Worm (Caenorhabditis elegans): ENCODE results near the gene cpr-3.

Gene cpr-3

ce11 chrV:15298597-15298996 is at the start of gene cpr-3:
Gene cpr-3 (minus strand): TSS chrV:15298700.
- TF ChIP-seq crh-2 (tag; optimal IDR thresholded peaks at IDR 0.05) (peak; percentile 64), elt-3 (tag; optimal IDR thresholded peaks at IDR 0.05) (no peak), R02D3.7 (tag; optimal IDR thresholded peaks at IDR 0.05) (no peak), lin-13 (GFP tag; optimal IDR thresholded peaks at IDR 0.05) (no peak), sma-3 (GFP tag; optimal IDR thresholded peaks at IDR 0.05) (peak; percentile 8), C34F6.9 (tag; optimal IDR thresholded peaks at IDR 0.05) (no peak), peb-1 (tag; optimal IDR thresholded peaks at IDR 0.05) (no peak), fos-1 (tag; optimal IDR thresholded peaks at IDR 0.05) (peak; percentile 100), unc-55 (GFP tag; optimal IDR thresholded peaks at IDR 0.05) (no peak), gmeb-1 (tag; optimal IDR thresholded peaks at IDR 0.05) (peak; percentile 64), F13H6.1 (tag; optimal IDR thresholded peaks at IDR 0.05) (no peak), snpc-4 (tag; optimal IDR thresholded peaks at IDR 0.05) (no peak), skn-1 (tag; optimal IDR thresholded peaks at IDR 0.05) (peak; percentile 75)

ce11 chrV:15347292-15347691 is 48.8 kb upstream of the cpr-3 start, which contains the start of gene C29F3.3:
Gene C29F3.3 (minus strand): TSS chrV:15347392.
- TF ChIP-seq lin-39 (tag; optimal IDR thresholded peaks at IDR 0.05) (no peak), nhr-77 (tag; optimal IDR thresholded peaks at IDR 0.05) (no peak), unc-55 (GFP tag; optimal IDR thresholded peaks at IDR 0.05) (no peak), alr-1 (tag; optimal IDR thresholded peaks at IDR 0.05) (no peak), ceh-16 (tag; optimal IDR thresholded peaks at IDR 0.05) (no peak), sem-4 (tag; optimal IDR thresholded peaks at IDR 0.05) (no peak), fos-1 (tag; optimal IDR thresholded peaks at IDR 0.05) (no peak), elt-1 (tag; optimal IDR thresholded peaks at IDR 0.05) (no peak), ztf-1 (GFP tag; conservative IDR thresholded peaks at IDR 0.05) (no peak), ceh-82 (tag; optimal IDR thresholded peaks at IDR 0.05) (no peak), dmd-4 (tag; optimal IDR thresholded peaks at IDR 0.05) (no peak), nhr-6 (tag; optimal IDR thresholded peaks at IDR 0.05) (no peak), F13H6.1 (tag; optimal IDR thresholded peaks at IDR 0.05) (no peak), blmp-1 (tag; optimal IDR thresholded peaks at IDR 0.05; ENCODE audit: insufficient read depth) (no peak), ztf-11 (tag; optimal IDR thresholded peaks at IDR 0.05) (no peak), snpc-4 (tag; optimal IDR thresholded peaks at IDR 0.05) (no peak), elt-3 (tag; optimal IDR thresholded peaks at IDR 0.05) (no peak), nhr-23 (tag; optimal IDR thresholded peaks at IDR 0.05) (no peak)

DNA sequence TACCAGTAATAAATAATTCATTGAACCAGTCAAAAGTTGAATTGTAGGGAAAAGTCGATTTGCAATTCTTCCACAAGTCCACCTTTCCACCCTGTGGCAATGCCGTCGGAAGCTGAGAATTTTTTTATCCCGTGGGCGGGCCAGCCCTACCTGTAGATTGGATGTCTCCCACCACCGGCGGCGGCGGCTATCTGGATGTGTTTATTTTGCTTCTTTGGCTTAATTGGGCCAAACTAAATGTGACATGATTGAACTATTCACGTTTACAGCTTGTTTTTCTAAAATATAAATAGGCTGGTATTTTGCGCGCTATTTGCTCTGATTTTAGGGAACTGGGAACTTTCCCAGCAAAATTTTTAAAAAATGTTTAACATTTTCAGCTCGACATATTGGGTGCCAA is 46.0 kb upstream of the cpr-3 start, which contains the start of gene wrt-8:
wrt-8 (minus strand) TSS at position 101 of the 400 bp plus-strand sequence.
- no peak for TF ChIP-seq nhr-10 (tag; optimal IDR thresholded peaks at IDR 0.05)

ce11 chrV:15341404-15341803 is 42.9 kb upstream of the cpr-3 start, which contains the start of gene clec-229:
Gene clec-229 (minus strand): TSS chrV:15341504.
- no peak for TF ChIP-seq nhr-129 (tag; optimal IDR thresholded peaks at IDR 0.05)
- TF ChIP-seq nhr-21 (tag; optimal IDR thresholded peaks at IDR 0.05) = no peak
- TF ChIP-seq lin-13 (GFP tag; optimal IDR thresholded peaks at IDR 0.05) = no peak
- no peak for TF ChIP-seq elt-1 (tag; optimal IDR thresholded peaks at IDR 0.05)
- no peak for TF ChIP-seq nhr-11 (tag; optimal IDR thresholded peaks at IDR 0.05)
- TF ChIP-seq aly-2 (tag; optimal IDR thresholded peaks at IDR 0.05) = no peak
- no peak for TF ChIP-seq ceh-16 (tag; optimal IDR thresholded peaks at IDR 0.05)
- no peak for TF ChIP-seq fos-1 (tag; optimal IDR thresholded peaks at IDR 0.05)
- TF ChIP-seq F13H6.1 (tag; optimal IDR thresholded peaks at IDR 0.05) = no peak
- TF ChIP-seq elt-3 (tag; optimal IDR thresholded peaks at IDR 0.05) = no peak
- TF ChIP-seq unc-39 (tag; optimal IDR thresholded peaks at IDR 0.05) = no peak
- TF ChIP-seq lsy-2 (tag; optimal IDR thresholded peaks at IDR 0.05) = no peak
- no peak for TF ChIP-seq nhr-6 (tag; optimal IDR thresholded peaks at IDR 0.05)
- no peak for TF ChIP-seq ztf-11 (tag; optimal IDR thresholded peaks at IDR 0.05)
- no peak for TF ChIP-seq unc-62 (GFP tag; optimal IDR thresholded peaks at IDR 0.05)
- no peak for TF ChIP-seq Y55F3AM.14 (GFP tag; optimal IDR thresholded peaks at IDR 0.05)
- TF ChIP-seq dmd-4 (tag; optimal IDR thresholded peaks at IDR 0.05) = no peak

- TF ChIP-seq nhr-23 (tag; optimal IDR thresholded peaks at IDR 0.05) (no peak), unc-55 (GFP tag; optimal IDR thresholded peaks at IDR 0.05) (no peak), mdl-1 (tag; optimal IDR thresholded peaks at IDR 0.05) (no peak), lsy-2 (tag; optimal IDR thresholded peaks at IDR 0.05) (no peak), sem-4 (tag; optimal IDR thresholded peaks at IDR 0.05) (no peak), ceh-82 (tag; optimal IDR thresholded peaks at IDR 0.05) (no peak), ama-1 (optimal IDR thresholded peaks at IDR 0.05) (no peak), ztf-1 (GFP tag; conservative IDR thresholded peaks at IDR 0.05) (no peak), aly-2 (tag; optimal IDR thresholded peaks at IDR 0.05) (no peak), gmeb-1 (tag; optimal IDR thresholded peaks at IDR 0.05) (no peak), egl-27 (tag; optimal IDR thresholded peaks at IDR 0.05) (no peak)
These were observed 40.9 kb upstream of the cpr-3 start, which contains the start of gene clec-228 for ce11 chrV:15339363-15339762. Gene clec-228 (minus strand): TSS chrV:15339463.
